Worm (Caenorhabditis elegans) whole organism, midembryonic: ENCODE results near the gene Y82E9BL.19.

ENCODE experiments used
- med-1 ChIP-seq: sonication (generic microtip); optimal IDR thresholded peaks from 2 replicates; lab custom pipeline; 2017; ENCODE audit warnings: missing genetic modification characterization, mild to moderate bottlenecking, missing compliant biosample characterization, antibody characterized with exemption, missing genetic modification reagents; ENCODE audit not compliant: insufficient read depth
- ztf-29 ChIP-seq: fragments of 200-800 bp; sonication (Bioruptor generic); IDR thresholded peaks from 2 replicates; pipeline ENCODE4 v1.3.6; 2022; ENCODE audit warnings: missing genetic modification reagents, missing genetic modification characterization, missing compliant biosample characterization

- TF ChIP-seq ztf-29 (GFP tag; lab: Robert Waterston, UW) = no peak
- no peak for TF ChIP-seq med-1 (GFP tag; lab: Kevin White, UChicago)
These were observed 42.6 kb downstream of the Y82E9BL.19 start, which contains the start of gene Y82E9BR.20 for ce11 chrIII:1374355-1374807.
